Worm (Caenorhabditis elegans): ENCODE results near the gene srd-5.

DNA sequence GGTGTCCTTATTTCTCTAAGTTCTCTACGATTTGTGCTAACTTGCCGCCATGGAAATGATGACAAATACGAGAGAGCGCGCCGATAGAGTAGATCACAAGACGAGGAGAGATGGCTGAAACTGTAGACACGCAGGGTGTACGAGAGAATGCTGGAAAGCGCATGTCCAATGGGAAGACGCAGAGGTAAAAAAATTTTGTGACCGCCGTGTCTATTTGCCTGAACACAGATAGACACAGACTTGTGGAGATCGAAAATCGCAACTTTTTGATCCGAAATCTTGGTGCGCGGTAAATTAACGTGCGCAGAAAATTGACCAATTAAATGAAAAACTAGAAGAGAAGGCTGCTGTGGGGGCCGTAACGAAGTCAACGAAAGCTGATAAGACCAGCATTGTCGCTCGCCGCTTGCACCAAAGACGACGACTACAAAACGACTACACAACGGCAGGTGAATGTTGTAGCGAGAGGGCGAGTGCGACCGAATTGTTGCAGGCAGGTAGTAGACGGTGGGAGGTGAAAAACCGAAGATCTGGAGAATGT is 17.1 kb downstream of the srd-5 start:
- TF ChIP-seq klf-2 (GFP tag; conservative IDR thresholded peaks at IDR 0.05) (no peak), ref-1 (GFP tag; conservative IDR thresholded peaks at IDR 0.05) (no peak), ztf-23 (GFP tag; IDR thresholded peaks at IDR 0.05) (no peak), cog-1 (tag; optimal IDR thresholded peaks at IDR 0.05) (peak; percentile 26), ztf-29 (GFP tag; IDR thresholded peaks at IDR 0.05) (no peak), med-1 (GFP tag; optimal IDR thresholded peaks at IDR 0.05; ENCODE audit: insufficient read depth) (no peak), flt-1 (GFP tag; IDR thresholded peaks at IDR 0.05) (no peak)

Measured in whole organism, midembryonic.